Worm (Caenorhabditis elegans) whole organism, L4/young adult: ENCODE data around the gene clec-5.

Experiments
- W03F9.2 ChIP-seq: fragments of 150-350 bp; optimal IDR thresholded peaks from 2 replicates; lab custom pipeline; 2014; ENCODE audit warnings: missing biosample characterization, missing genetic modification characterization
- dao-5 ChIP-seq: sonication (generic microtip); optimal IDR thresholded peaks from 2 replicates; lab custom pipeline; 2016; ENCODE audit warnings: missing genotype, missing genetic modification characterization, moderate library complexity, missing compliant biosample characterization

DNA sequence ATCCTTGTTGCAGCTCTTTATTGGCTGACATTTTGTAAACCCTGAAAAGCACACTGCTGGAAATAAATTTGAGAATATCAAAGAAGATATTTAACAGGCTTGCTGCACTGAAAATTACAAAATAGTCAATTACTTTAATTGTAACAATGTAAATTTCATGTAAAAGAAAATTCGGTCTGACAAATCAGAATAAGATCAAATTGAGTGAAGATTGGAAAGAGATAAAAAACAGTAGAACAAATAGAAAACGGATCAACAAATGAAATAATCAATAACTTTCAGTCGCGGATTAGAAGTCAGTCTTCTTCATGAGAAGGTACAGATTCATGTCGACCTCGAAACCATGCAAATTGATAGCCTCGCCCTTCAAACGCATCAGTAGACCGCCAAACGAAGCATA lies 33.7 kb upstream of the clec-5 start, which contains the start of gene rars-1:
- no peak for TF ChIP-seq W03F9.2 (tag; lab: Kevin White, UChicago)
- TF ChIP-seq dao-5 (tag; lab: Kevin White, UChicago) = no peak
